Worm (Caenorhabditis elegans) whole organism, late embryonic: Measurements from ENCODE around the gene srsx-16.

Experiments
- T23F11.4 ChIP-seq: fragments of 200-800 bp; sonication (Bioruptor generic); optimal IDR thresholded peaks from 2 replicates; lab custom pipeline; 2018; ENCODE audit warnings: mild to moderate bottlenecking, missing genetic modification characterization, missing compliant biosample characterization
- ceh-19 ChIP-seq: fragments of 200-800 bp; sonication (Bioruptor generic); optimal IDR thresholded peaks from 2 replicates; lab custom pipeline; 2018; ENCODE audit warnings: mild to moderate bottlenecking, missing genetic modification characterization, missing compliant biosample characterization
- hlh-13 ChIP-seq: fragments of 200-800 bp; sonication (Bioruptor generic); optimal IDR thresholded peaks from 2 replicates; lab custom pipeline; 2018; ENCODE audit warnings: mild to moderate bottlenecking, missing genetic modification characterization, missing compliant biosample characterization
- nhr-11 ChIP-seq: fragments of 150-350 bp; optimal IDR thresholded peaks from 2 replicates; lab custom pipeline; 2014; ENCODE audit warnings: missing biosample characterization, missing genetic modification characterization
- pag-3 ChIP-seq: sonication (generic microtip); optimal IDR thresholded peaks from 2 replicates; lab custom pipeline; 2016; ENCODE audit warnings: missing compliant biosample characterization, missing genetic modification characterization, borderline replicate concordance
- sox-4 ChIP-seq: sonication (generic microtip); optimal IDR thresholded peaks from 2 replicates; lab custom pipeline; 2017; ENCODE audit warnings: mild to moderate bottlenecking, missing genetic modification characterization, inconsistent platforms, missing compliant biosample characterization

DNA sequence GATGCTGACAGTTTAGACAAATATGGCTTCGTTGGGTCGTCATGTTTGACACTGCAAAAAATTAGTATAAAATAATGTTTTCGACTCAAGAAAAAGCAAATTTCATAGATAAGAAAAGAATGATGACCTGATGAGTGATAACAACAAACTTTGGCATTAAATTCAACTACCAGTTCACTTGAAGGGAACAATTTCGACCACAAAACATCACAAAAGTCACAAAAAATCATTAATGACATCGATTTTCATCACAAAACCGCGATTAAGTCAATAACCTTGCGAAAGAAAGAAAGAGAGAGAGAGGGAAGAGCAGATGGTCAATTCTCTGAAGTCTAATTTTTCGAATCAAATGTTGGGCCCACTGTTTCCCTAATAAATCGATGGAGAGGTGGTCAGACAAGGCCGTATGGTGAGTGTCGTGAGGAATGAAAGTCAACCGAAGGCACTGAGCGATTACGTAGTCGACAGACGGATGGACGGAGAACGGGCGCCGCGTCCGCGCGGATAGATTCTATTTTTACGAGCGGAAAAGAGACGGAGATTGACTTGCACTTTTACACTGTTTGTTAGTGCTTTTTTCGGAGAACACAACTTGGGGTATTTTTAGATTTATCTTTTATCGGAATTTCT is 44.9 kb upstream of the srsx-16 start, which contains the start of gene bec-1:
- TF ChIP-seq T23F11.4 (GFP tag; lab: Kevin White, UChicago) (no peak), ceh-19 (no peak), pag-3 (tag; lab: Kevin White, UChicago) (no peak), nhr-11 (tag; lab: Kevin White, UChicago) (no peak), sox-4 (tag; lab: Kevin White, UChicago) (no peak), hlh-13 (no peak)
